Worm (Caenorhabditis elegans) whole organism, L1 larva: ENCODE measurements around the gene ceh-18.
A peak's percentile ranks its signal among the peaks of the same experiment; 100 is the strongest.

Experiments used
- ama-1 ChIP-seq: fragments of 150-350 bp; optimal IDR thresholded peaks from 2 replicates; lab custom pipeline; 2014
- ceh-88 ChIP-seq: fragments of 200-800 bp; sonication (Bioruptor generic); IDR thresholded peaks from 2 replicates; pipeline ENCODE4 v1.3.6; 2022; ENCODE audit warnings: missing genetic modification characterization, missing compliant biosample characterization
- fkh-10 ChIP-seq: sonication (generic microtip); optimal IDR thresholded peaks from 2 replicates; lab custom pipeline; 2017; ENCODE audit warnings: missing biosample characterization, missing genetic modification reagents, missing genetic modification characterization
- lin-39 ChIP-seq: fragments of 150-350 bp; optimal IDR thresholded peaks from 2 replicates; lab custom pipeline; 2014; ENCODE audit warnings: missing biosample characterization, missing genetic modification reagents, missing genetic modification characterization
- mep-1 ChIP-seq: fragments of 150-350 bp; optimal IDR thresholded peaks from 2 replicates; lab custom pipeline; 2014; ENCODE audit warnings: missing biosample characterization, missing genetic modification characterization
- nhr-12 ChIP-seq: sonication (generic microtip); optimal IDR thresholded peaks from 2 replicates; lab custom pipeline; 2017; ENCODE audit warnings: missing biosample characterization, missing genetic modification characterization
- nhr-237 ChIP-seq: fragments of 150-350 bp; optimal IDR thresholded peaks from 2 replicates; lab custom pipeline; 2014; ENCODE audit warnings: missing biosample characterization, missing genetic modification characterization
- sptf-1 ChIP-seq: fragments of 150-350 bp; optimal IDR thresholded peaks from 2 replicates; lab custom pipeline; 2014; ENCODE audit warnings: missing biosample characterization, missing genetic modification characterization
- unc-62 ChIP-seq: fragments of 150-350 bp; optimal IDR thresholded peaks from 2 replicates; lab custom pipeline; 2014; ENCODE audit warnings: missing biosample characterization, missing genetic modification reagents, missing genetic modification characterization

DNA sequence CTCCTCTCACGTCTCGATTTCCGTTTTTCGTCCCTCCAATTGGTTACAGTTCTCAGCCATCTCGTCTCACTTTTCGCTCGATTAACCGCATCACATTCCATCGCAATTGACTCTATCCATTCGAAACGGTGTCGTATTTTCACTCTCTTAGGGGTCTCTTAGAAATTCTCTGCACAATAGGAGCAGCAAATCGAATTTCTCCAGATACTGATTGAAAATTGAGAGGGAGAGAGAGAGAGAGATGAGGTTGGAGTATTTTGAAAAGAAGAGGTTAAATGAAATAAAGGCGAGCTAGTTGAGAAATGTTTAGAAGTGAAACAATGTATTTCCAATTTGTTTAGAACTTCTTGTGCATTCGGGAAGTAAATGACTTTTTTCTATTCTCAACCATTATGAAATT, 43.8 kb upstream of the ceh-18 start:
- TF ChIP-seq ceh-88 (GFP tag; lab: Robert Waterston, UW) (no peak), mep-1 (tag; lab: Kevin White, UChicago) (no peak), fkh-10 (GFP tag; lab: Kevin White, UChicago) (peak; percentile 96), ama-1 (lab: Kevin White, UChicago) (no peak), sptf-1 (tag; lab: Kevin White, UChicago) (no peak), nhr-237 (tag; lab: Kevin White, UChicago) (no peak), unc-62 (GFP tag; lab: Kevin White, UChicago) (no peak), lin-39 (tag; lab: Kevin White, UChicago) (no peak), nhr-12 (tag; lab: Kevin White, UChicago) (no peak)
